Worm (Caenorhabditis elegans) whole organism, L4 larva: ENCODE measurements around the gene col-71.
"Not testable (repeated sequence)": the region's sequence is repeated elsewhere in the genome, so short reads cannot be mapped to it uniquely, and the experiment has no call there.

Experiments used
- D1046.2 ChIP-seq: fragments of 200-800 bp; sonication (Bioruptor generic); IDR thresholded peaks from 2 replicates; pipeline ENCODE4 v1.3.6; 2022; ENCODE audit warnings: missing genetic modification characterization, missing compliant biosample characterization
- F37D6.2 ChIP-seq: sonication (generic microtip); optimal IDR thresholded peaks from 2 replicates; lab custom pipeline; 2016; ENCODE audit warnings: mild to moderate bottlenecking, missing genetic modification characterization, missing compliant biosample characterization
- T26A8.4 ChIP-seq: fragments of 200-800 bp; sonication (Bioruptor generic); IDR thresholded peaks from 2 replicates; pipeline ENCODE4 v1.3.6; 2022; ENCODE audit warnings: missing genetic modification characterization, missing compliant biosample characterization
- Y105C5A.15 ChIP-seq: fragments of 200-800 bp; sonication (Bioruptor generic); IDR thresholded peaks from 2 replicates; pipeline ENCODE4 v1.3.6; 2022; ENCODE audit warnings: missing genetic modification characterization, missing compliant biosample characterization
- Y48G9A.11 ChIP-seq: fragments of 200-800 bp; sonication (Bioruptor generic); IDR thresholded peaks from 2 replicates; pipeline ENCODE4 v1.3.6; 2022; ENCODE audit warnings: missing genetic modification reagents, missing genetic modification characterization, missing compliant biosample characterization
- ZK337.2 ChIP-seq: fragments of 200-800 bp; sonication (Bioruptor generic); IDR thresholded peaks from 2 replicates; pipeline ENCODE4 v1.3.6; 2022; ENCODE audit warnings: missing genetic modification reagents, missing genetic modification characterization, missing compliant biosample characterization
- aha-1 ChIP-seq: fragments of 150-350 bp; peaks from one replicate; lab custom pipeline; 2014; ENCODE audit warnings: missing biosample characterization, missing genetic modification characterization
- ama-1 ChIP-seq: fragments of 150-350 bp; optimal IDR thresholded peaks from 2 replicates; lab custom pipeline; 2014; ENCODE audit warnings: inconsistent platforms, mixed read lengths
- arid-1 ChIP-seq: fragments of 200-800 bp; sonication (Bioruptor generic); conservative IDR thresholded peaks from 2 replicates; pipeline ENCODE4 v1.3.6; 2022; ENCODE audit warnings: missing genetic modification reagents, missing genetic modification characterization, missing compliant biosample characterization
- ceh-28 ChIP-seq: fragments of 150-350 bp; optimal IDR thresholded peaks from 2 replicates; lab custom pipeline; 2014; ENCODE audit warnings: missing biosample characterization, missing genetic modification reagents, missing genetic modification characterization
- ceh-82 ChIP-seq: sonication (generic microtip); optimal IDR thresholded peaks from 2 replicates; lab custom pipeline; 2017; ENCODE audit warnings: missing biosample characterization, missing genetic modification characterization
- ctbp-1 ChIP-seq: fragments of 200-800 bp; sonication (Bioruptor generic); IDR thresholded peaks from 2 replicates; pipeline ENCODE4 v1.3.6; 2022; ENCODE audit warnings: missing genetic modification reagents, missing genetic modification characterization, missing compliant biosample characterization
- daf-19 ChIP-seq: fragments of 200-800 bp; sonication (Bioruptor generic); conservative IDR thresholded peaks from 2 replicates; pipeline ENCODE4 v1.3.6; 2022; ENCODE audit warnings: missing genetic modification characterization, missing compliant biosample characterization
- dmd-6 ChIP-seq: fragments of 200-800 bp; sonication (Bioruptor generic); IDR thresholded peaks from 2 replicates; pipeline ENCODE4 v1.3.6; 2022; ENCODE audit warnings: missing genetic modification reagents, missing genetic modification characterization, missing compliant biosample characterization
- dmd-9 ChIP-seq: fragments of 200-800 bp; sonication (Bioruptor generic); IDR thresholded peaks from 2 replicates; pipeline ENCODE4 v1.3.6; 2022; ENCODE audit warnings: missing genetic modification reagents, missing genetic modification characterization, missing compliant biosample characterization
- egl-43 ChIP-seq: fragments of 200-800 bp; sonication (Bioruptor generic); IDR thresholded peaks from 2 replicates; pipeline ENCODE4 v1.3.6; 2022; ENCODE audit warnings: missing genetic modification reagents, missing genetic modification characterization, missing compliant biosample characterization
- fkh-10 ChIP-seq: fragments of 150-350 bp; optimal IDR thresholded peaks from 2 replicates; lab custom pipeline; 2014; ENCODE audit warnings: missing biosample characterization, missing genetic modification reagents, missing genetic modification characterization
- fos-1 ChIP-seq: fragments of 150-350 bp; optimal IDR thresholded peaks from 2 replicates; lab custom pipeline; 2014; ENCODE audit warnings: missing biosample characterization, missing genetic modification characterization
- hlh-30 ChIP-seq: sonication (generic microtip); optimal IDR thresholded peaks from 2 replicates; lab custom pipeline; 2017; ENCODE audit warnings: antibody characterized with exemption, mild to moderate bottlenecking, missing genetic modification characterization, missing compliant biosample characterization; ENCODE audit not compliant: insufficient read depth
- jun-1 ChIP-seq: fragments of 150-350 bp; optimal IDR thresholded peaks from 2 replicates; lab custom pipeline; 2014; ENCODE audit warnings: missing biosample characterization, missing genetic modification reagents, missing genetic modification characterization
- lim-7 ChIP-seq: fragments of 200-800 bp; sonication (Bioruptor generic); IDR thresholded peaks from 2 replicates; pipeline ENCODE4 v1.3.6; 2022; ENCODE audit warnings: missing genetic modification characterization, missing compliant biosample characterization
- lin-1 ChIP-seq: fragments of 200-800 bp; sonication (Bioruptor generic); IDR thresholded peaks from 2 replicates; pipeline ENCODE4 v1.3.6; 2022; ENCODE audit warnings: missing genetic modification reagents, missing genetic modification characterization, missing compliant biosample characterization
- lin-15B ChIP-seq: fragments of 150-350 bp; sonication (generic microtip); optimal IDR thresholded peaks from 3 replicates; lab custom pipeline; 2014; ENCODE audit warnings: missing biosample characterization, missing genetic modification characterization
- lin-39 ChIP-seq: fragments of 150-350 bp; optimal IDR thresholded peaks from 2 replicates; lab custom pipeline; 2014; ENCODE audit warnings: missing biosample characterization, missing genetic modification reagents, missing genetic modification characterization
- madf-5 ChIP-seq, 2 experiments: fragments of 200-800 bp; sonication (Bioruptor generic); IDR thresholded peaks; 2 replicates each; pipeline ENCODE4 v1.3.6; 2022; ENCODE audit warnings: missing compliant biosample characterization in 2 of 2, missing genetic modification characterization in 2 of 2
- mdl-1 ChIP-seq, 2 experiments: fragments of 150-350 bp in 1 of 2; sonication (generic microtip) in 1 of 2; optimal IDR thresholded peaks; 2 replicates each; lab custom pipeline; 2014 to 2017; ENCODE audit warnings: missing biosample characterization in 2 of 2, missing genetic modification characterization in 2 of 2
- mes-2 ChIP-seq: sonication (generic microtip); optimal IDR thresholded peaks from 2 replicates; lab custom pipeline; 2016; ENCODE audit warnings: missing genotype, mild to moderate bottlenecking, missing genetic modification characterization, missing compliant biosample characterization; ENCODE audit not compliant: poor library complexity, severe bottlenecking
- mxl-2 ChIP-seq: fragments of 200-800 bp; sonication (Bioruptor generic); conservative IDR thresholded peaks from 2 replicates; pipeline ENCODE4 v1.3.6; 2022; ENCODE audit warnings: missing genetic modification reagents, missing genetic modification characterization, missing compliant biosample characterization
- mxl-3 ChIP-seq: fragments of 200-800 bp; sonication (Bioruptor generic); optimal IDR thresholded peaks from 2 replicates; lab custom pipeline; 2018; ENCODE audit warnings: mild to moderate bottlenecking, missing genetic modification characterization, missing compliant biosample characterization
- nhr-11 ChIP-seq: fragments of 150-350 bp; optimal IDR thresholded peaks from 2 replicates; lab custom pipeline; 2014; ENCODE audit warnings: missing biosample characterization, missing genetic modification characterization
- nhr-111 ChIP-seq: fragments of 200-800 bp; sonication (Bioruptor generic); optimal IDR thresholded peaks from 2 replicates; lab custom pipeline; 2018; ENCODE audit warnings: mild to moderate bottlenecking, missing genetic modification characterization, missing compliant biosample characterization
- nhr-48 ChIP-seq: sonication (generic microtip); optimal IDR thresholded peaks from 2 replicates; lab custom pipeline; 2016; ENCODE audit warnings: mild to moderate bottlenecking, missing genetic modification characterization, missing compliant biosample characterization
- nhr-77 ChIP-seq: fragments of 150-350 bp; optimal IDR thresholded peaks from 2 replicates; lab custom pipeline; 2014; ENCODE audit warnings: missing biosample characterization, missing genetic modification characterization
- pha-4 ChIP-seq, 2 experiments: fragments of 150-350 bp in 1 of 2; fragments of 200-800 bp in 1 of 2; sonication (Bioruptor generic) in 1 of 2; IDR thresholded peaks in 1 of 2; optimal IDR thresholded peaks in 1 of 2; 2 replicates each; pipeline versions ENCODE4 v1.3.6 to Lab custom; 2014 to 2022; ENCODE audit warnings: missing genetic modification characterization in 2 of 2, missing genetic modification reagents in 2 of 2, missing biosample characterization in 1 of 2, missing compliant biosample characterization in 1 of 2
- php-3 ChIP-seq: fragments of 200-800 bp; sonication (Bioruptor generic); IDR thresholded peaks from 2 replicates; pipeline ENCODE4 v1.3.6; 2022; ENCODE audit warnings: missing genetic modification reagents, missing genetic modification characterization, missing compliant biosample characterization
- pqm-1 ChIP-seq: sonication (generic microtip); optimal IDR thresholded peaks from 2 replicates; lab custom pipeline; 2017; ENCODE audit warnings: missing biosample characterization, missing genetic modification characterization
- rbr-2 ChIP-seq: sonication (generic microtip); optimal IDR thresholded peaks from 2 replicates; lab custom pipeline; 2016; ENCODE audit warnings: missing genotype, missing genetic modification characterization, missing compliant biosample characterization
- set-16 ChIP-seq: fragments of 200-800 bp; sonication (Bioruptor generic); IDR thresholded peaks from 2 replicates; pipeline ENCODE4 v1.3.6; 2022; ENCODE audit warnings: missing genetic modification reagents, missing genetic modification characterization, missing compliant biosample characterization
- snpc-1.2 ChIP-seq: fragments of 200-800 bp; sonication (Bioruptor generic); IDR thresholded peaks from 2 replicates; pipeline ENCODE4 v1.3.6; 2022; ENCODE audit warnings: missing genetic modification reagents, missing genetic modification characterization, missing compliant biosample characterization
- spr-1 ChIP-seq: sonication (generic microtip); optimal IDR thresholded peaks from 2 replicates; lab custom pipeline; 2016; ENCODE audit warnings: mild to moderate bottlenecking, missing genetic modification characterization, missing compliant biosample characterization
- unc-130 ChIP-seq: sonication (generic microtip); optimal IDR thresholded peaks from 2 replicates; lab custom pipeline; 2016; ENCODE audit warnings: missing genetic modification reagents, missing genetic modification characterization, missing compliant biosample characterization
- unc-39 ChIP-seq: sonication (generic microtip); optimal IDR thresholded peaks from 2 replicates; lab custom pipeline; 2017; ENCODE audit warnings: missing biosample characterization, missing genetic modification characterization
- zfp-2 ChIP-seq: sonication (generic microtip); optimal IDR thresholded peaks from 2 replicates; lab custom pipeline; 2016; ENCODE audit warnings: mild to moderate bottlenecking, missing genetic modification characterization, missing compliant biosample characterization
- zfp-3 ChIP-seq: fragments of 200-800 bp; sonication (Bioruptor generic); conservative IDR thresholded peaks from 2 replicates; pipeline ENCODE4 v1.3.6; 2022; ENCODE audit warnings: missing genetic modification reagents, missing genetic modification characterization, missing compliant biosample characterization
- ztf-11 ChIP-seq: fragments of 150-350 bp; optimal IDR thresholded peaks from 2 replicates; lab custom pipeline; 2014; ENCODE audit warnings: missing biosample characterization, missing genetic modification characterization

Gene col-71

ce11 chrII:3502011-3502410 is 359 bp downstream of the col-71 start (continued):
- no peak for TF ChIP-seq zfp-3
- TF ChIP-seq egl-43 (GFP tag; lab: Robert Waterston, UW), result peak; percentile 61; the same call in 1 of the 2 replicates
- TF ChIP-seq pha-4 (GFP tag; IDR thresholded peaks at IDR 0.05; lab: Robert Waterston, UW), result peak; percentile 15; the same call in 1 of the 2 replicates
- TF ChIP-seq pha-4 (tag; optimal IDR thresholded peaks at IDR 0.05; lab: Kevin White, UChicago), result no peak
- peak; percentile 94 for TF ChIP-seq aha-1 (tag; lab: Kevin White, UChicago)
- no peak for TF ChIP-seq dmd-9 (GFP tag; lab: Robert Waterston, UW)
- TF ChIP-seq mxl-3, result no peak
- no peak for TF ChIP-seq nhr-11 (tag; lab: Kevin White, UChicago)
- no peak for TF ChIP-seq D1046.2 (GFP tag; lab: Robert Waterston, UW)

- TF ChIP-seq unc-130, result no peak
- TF ChIP-seq php-3 (GFP tag; lab: Robert Waterston, UW), result peak; percentile 31; the same call in 1 of the 2 replicates
- no peak for TF ChIP-seq lin-15B
- no peak for TF ChIP-seq madf-5 (GFP tag; IDR thresholded peaks at IDR 0.05; lab: Robert Waterston, UW)
- TF ChIP-seq T26A8.4 (GFP tag; lab: Robert Waterston, UW), result peak; percentile 57
- no peak for TF ChIP-seq nhr-77 (tag; lab: Kevin White, UChicago)
- TF ChIP-seq set-16 (GFP tag; lab: Robert Waterston, UW), result peak; percentile 97
- no peak for TF ChIP-seq ama-1 (lab: Kevin White, UChicago)
- TF ChIP-seq spr-1, result peak; percentile 7
- no peak for TF ChIP-seq hlh-30 (tag; lab: Kevin White, UChicago)
- TF ChIP-seq fkh-10 (GFP tag; lab: Kevin White, UChicago), result no peak
- peak; percentile 13 for TF ChIP-seq nhr-111 (GFP tag; lab: Kevin White, UChicago)
- peak; percentile 65; the same call in 1 of the 2 replicates for TF ChIP-seq egl-43 (GFP tag; lab: Robert Waterston, UW)
Measured at ce11 chrII:3500373-3500772, 2.0 kb downstream of the col-71 start.

DNA sequence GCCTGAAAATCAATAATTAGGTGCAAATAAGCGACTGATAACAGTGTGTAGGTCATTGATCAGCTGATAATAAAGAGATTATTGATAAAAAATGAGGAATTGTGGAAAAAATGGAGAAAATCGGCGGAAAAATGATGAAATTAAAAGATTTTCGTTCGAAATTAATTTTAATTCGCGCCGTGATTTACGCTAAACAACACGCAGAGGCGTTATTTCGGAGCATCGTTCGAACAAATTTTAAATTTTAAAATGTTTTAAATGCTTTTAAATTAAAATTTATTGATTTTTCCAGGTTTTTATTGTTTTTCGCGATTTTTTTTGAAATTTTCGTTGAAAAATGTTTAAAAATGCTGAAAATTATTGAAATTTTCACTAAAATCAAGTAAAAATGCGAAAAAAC is 3.0 kb downstream of the col-71 start, which contains the start of gene Y49F6B.9:
Y49F6B.9 (minus strand) TSS at position 2 of the 400 bp plus-strand sequence.
- TF ChIP-seq pqm-1 (tag; lab: Kevin White, UChicago) (no peak), zfp-2 (tag; lab: Kevin White, UChicago) (no peak), unc-39 (tag; lab: Kevin White, UChicago) (no peak), nhr-48 (tag; lab: Kevin White, UChicago) (no peak), snpc-1.2 (GFP tag; lab: Robert Waterston, UW) (no peak), aha-1 (tag; lab: Kevin White, UChicago) (peak; percentile 87), Y105C5A.15 (GFP tag; lab: Robert Waterston, UW) (no peak), mdl-1 (tag; optimal IDR thresholded peaks at IDR 0.05; lab: Kevin White, UChicago) (no peak), ztf-11 (tag; lab: Kevin White, UChicago) (no peak), Y48G9A.11 (peak; percentile 94), ceh-28 (tag; lab: Kevin White, UChicago) (no peak)

DNA sequence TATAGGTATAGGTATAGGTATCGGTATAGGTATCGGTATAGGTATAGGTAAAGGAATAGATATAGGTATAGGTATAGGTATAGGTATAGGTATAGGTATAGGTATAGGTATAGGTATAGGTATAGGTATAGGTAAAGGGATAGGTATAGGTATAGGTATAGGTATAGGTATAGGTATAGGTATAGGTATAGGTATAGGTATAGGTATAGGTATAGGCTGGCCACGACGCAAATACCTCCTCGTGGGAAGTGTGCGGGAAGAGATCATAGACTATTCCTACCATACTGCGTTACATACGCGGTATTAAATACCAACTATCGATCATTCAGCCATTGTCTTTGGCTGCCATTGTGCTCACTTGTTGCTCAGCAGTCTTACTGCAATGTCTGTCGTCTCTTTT is 11.6 kb downstream of the col-71 start, which contains the start of gene fbxb-112:
fbxb-112 (plus strand) TSS at position 301 of the 400 bp plus-strand sequence.
- not testable (repeated sequence) for TF ChIP-seq jun-1 (tag; lab: Kevin White, UChicago); dmd-6 (GFP tag; lab: Robert Waterston, UW); arid-1 (GFP tag; lab: Robert Waterston, UW)

ce11 chrII:3482231-3482630 is 20.1 kb downstream of the col-71 start, which contains the start of gene smu-2:
Gene smu-2 (plus strand): TSS chrII:3482408.
- TF ChIP-seq fos-1 (tag; lab: Kevin White, UChicago), result no peak
- TF ChIP-seq lim-7, result no peak
- TF ChIP-seq zfp-3, result no peak
- TF ChIP-seq lin-39 (tag; lab: Kevin White, UChicago), result no peak
- TF ChIP-seq lin-1, result no peak
- no peak for TF ChIP-seq F37D6.2
- TF ChIP-seq arid-1 (GFP tag; lab: Robert Waterston, UW), result no peak
- no peak for TF ChIP-seq daf-19
- peak; percentile 74; the same call in 1 of the 2 replicates for TF ChIP-seq ZK337.2 (GFP tag; lab: Robert Waterston, UW)
- no peak for TF ChIP-seq ctbp-1 (GFP tag; lab: Robert Waterston, UW)
- TF ChIP-seq ceh-82, result no peak
- peak; percentile 43 for TF ChIP-seq rbr-2 (tag; lab: Kevin White, UChicago)
- no peak for TF ChIP-seq nhr-77 (tag; lab: Kevin White, UChicago)
- peak; percentile 97 for TF ChIP-seq mes-2 (tag; lab: Kevin White, UChicago)
- TF ChIP-seq mxl-2, result no peak
